Fruit fly (Drosophila melanogaster) whole organism, embryonic: ENCODE data around the gene CG31178.

Source experiments
- CG10321 ChIP-seq: fragments of 200-800 bp; sonication (Bioruptor generic); IDR thresholded peaks from 2 replicates; pipeline ENCODE4 v1.3.6; 2022; ENCODE audit warnings: missing biosample characterization, missing genetic modification characterization
- CG10565 ChIP-seq: fragments of 200-800 bp; sonication (Bioruptor generic); optimal IDR thresholded peaks from 3 replicates; lab custom pipeline; 2016; ENCODE audit warnings: missing biosample characterization, mild to moderate bottlenecking, missing genetic modification characterization
- CG11247 ChIP-seq: fragments of 200-800 bp; sonication (Bioruptor generic); IDR thresholded peaks from 2 replicates; pipeline ENCODE4 v1.3.6; 2022; ENCODE audit warnings: missing biosample characterization, missing genetic modification characterization
- CG12942 ChIP-seq: fragments of 200-800 bp; sonication (Bioruptor generic); optimal IDR thresholded peaks from 3 replicates; lab custom pipeline; 2016; ENCODE audit warnings: missing biosample characterization, missing genetic modification characterization
- CG13287 ChIP-seq: fragments of 200-800 bp; sonication (Bioruptor generic); IDR thresholded peaks from 2 replicates; pipeline ENCODE4 v1.3.6; 2022; ENCODE audit warnings: missing biosample characterization, missing genetic modification characterization; ENCODE audit not compliant: partially characterized antibody
- CG15269 ChIP-seq: fragments of 200-800 bp; sonication (Bioruptor generic); optimal IDR thresholded peaks from 2 replicates; lab custom pipeline; 2018; ENCODE audit warnings: missing biosample characterization, mild to moderate bottlenecking, missing genetic modification characterization, moderate library complexity
- CG15514 ChIP-seq: fragments of 200-800 bp; sonication (Bioruptor generic); optimal IDR thresholded peaks from 3 replicates; lab custom pipeline; 2017; ENCODE audit warnings: missing biosample characterization, missing genetic modification characterization, mild to moderate bottlenecking, moderate library complexity, missing genetic modification reagents
- CG17361 ChIP-seq: fragments of 200-800 bp; sonication (Bioruptor generic); IDR thresholded peaks from 3 replicates; pipeline ENCODE4 v1.3.6; 2022; ENCODE audit warnings: missing biosample characterization, missing genetic modification characterization
- CG1792 ChIP-seq: fragments of 200-800 bp; sonication (Bioruptor generic); optimal IDR thresholded peaks from 2 replicates; lab custom pipeline; 2016; ENCODE audit warnings: missing biosample characterization, missing genetic modification characterization
- CG18764 ChIP-seq: fragments of 200-800 bp; sonication (Bioruptor generic); optimal IDR thresholded peaks from 3 replicates; lab custom pipeline; 2016; ENCODE audit warnings: missing biosample characterization, missing genetic modification characterization
- CG2712 ChIP-seq: fragments of 200-800 bp; optimal IDR thresholded peaks from 3 replicates; lab custom pipeline; 2019; ENCODE audit warnings: missing biosample characterization, mild to moderate bottlenecking, missing genetic modification characterization, moderate library complexity
- CG2875 ChIP-seq: fragments of 200-800 bp; sonication (Bioruptor generic); optimal IDR thresholded peaks from 2 replicates; lab custom pipeline; 2017; ENCODE audit warnings: missing biosample characterization, mild to moderate bottlenecking, missing genetic modification characterization, missing genetic modification reagents
- CG31224 ChIP-seq: fragments of 200-800 bp; sonication (Bioruptor generic); IDR thresholded peaks from 2 replicates; pipeline ENCODE4 v1.3.6; 2022; ENCODE audit warnings: missing biosample characterization, missing genetic modification characterization
- CG34422 ChIP-seq: fragments of 200-800 bp; sonication (Bioruptor generic); IDR thresholded peaks from 3 replicates; pipeline ENCODE4 v1.3.6; 2022; ENCODE audit warnings: missing biosample characterization, missing genetic modification characterization
- CG3847 ChIP-seq: fragments of 200-800 bp; sonication (Bioruptor generic); IDR thresholded peaks from 2 replicates; pipeline ENCODE4 v1.3.6; 2022; ENCODE audit warnings: missing biosample characterization, missing genetic modification characterization
- CG4282 ChIP-seq: fragments of 200-800 bp; sonication (Bioruptor generic); optimal IDR thresholded peaks from 2 replicates; lab custom pipeline; 2016; ENCODE audit warnings: missing biosample characterization, missing genetic modification characterization
- CG6175 ChIP-seq: fragments of 200-800 bp; sonication (Bioruptor generic); IDR thresholded peaks from 3 replicates; pipeline ENCODE4 v1.3.6; 2022; ENCODE audit warnings: missing biosample characterization, missing genetic modification characterization
- CG6272 ChIP-seq: fragments of 200-800 bp; sonication (Bioruptor generic); IDR thresholded peaks from 2 replicates; pipeline ENCODE4 v1.3.6; 2022; ENCODE audit warnings: missing biosample characterization, missing genetic modification characterization
- CG6765 ChIP-seq: fragments of 200-800 bp; sonication (Bioruptor generic); optimal IDR thresholded peaks from 3 replicates; lab custom pipeline; 2017; ENCODE audit warnings: missing biosample characterization, mild to moderate bottlenecking, missing genetic modification characterization
- CG7786 ChIP-seq: fragments of 200-800 bp; sonication (Bioruptor generic); optimal IDR thresholded peaks from 2 replicates; lab custom pipeline; 2016; ENCODE audit warnings: missing biosample characterization, missing genetic modification characterization
- CG8478 ChIP-seq: fragments of >200 bp; optimal IDR thresholded peaks from 2 replicates; lab custom pipeline; 2018
- CG8765 ChIP-seq: fragments of 200-800 bp; sonication (Bioruptor generic); IDR thresholded peaks from 2 replicates; pipeline ENCODE4 v1.3.6; 2022; ENCODE audit warnings: missing biosample characterization, missing genetic modification characterization
- CoRest ChIP-seq: fragments of 200-800 bp; sonication (Bioruptor generic); optimal IDR thresholded peaks from 3 replicates; lab custom pipeline; 2018; ENCODE audit warnings: missing biosample characterization, mild to moderate bottlenecking, missing genetic modification characterization, moderate library complexity
- Dfd ChIP-seq, 2 experiments: fragments of >200 bp; optimal IDR thresholded peaks; 2 replicates each; lab custom pipeline; 2017; ENCODE audit warnings: missing biosample characterization in 2 of 2, missing genetic modification characterization in 2 of 2
- Dp ChIP-seq: fragments of 200-800 bp; sonication (Bioruptor generic); optimal IDR thresholded peaks from 2 replicates; lab custom pipeline; 2018; ENCODE audit warnings: missing biosample characterization, mild to moderate bottlenecking, missing genetic modification characterization, moderate library complexity
- Hmx ChIP-seq: fragments of 200-800 bp; sonication (Bioruptor generic); optimal IDR thresholded peaks from 2 replicates; lab custom pipeline; 2016; ENCODE audit warnings: missing biosample characterization, missing genetic modification characterization
- Mrtf ChIP-seq: fragments of 200-800 bp; sonication (Bioruptor generic); IDR thresholded peaks from 3 replicates; pipeline ENCODE4 v1.3.6; 2022; ENCODE audit warnings: missing biosample characterization, missing genetic modification characterization
- NfI ChIP-seq: fragments of 200-800 bp; sonication (Bioruptor generic); optimal IDR thresholded peaks from 3 replicates; lab custom pipeline; 2018; ENCODE audit warnings: missing biosample characterization, mild to moderate bottlenecking, missing genetic modification characterization, moderate library complexity
- Ptx1 ChIP-seq: fragments of 200-800 bp; sonication (Bioruptor generic); IDR thresholded peaks from 2 replicates; pipeline ENCODE4 v1.3.6; 2022; ENCODE audit warnings: missing biosample characterization, missing genetic modification characterization
- ap ChIP-seq: fragments of 200-800 bp; sonication (Bioruptor generic); IDR thresholded peaks from 2 replicates; pipeline ENCODE4 v1.3.6; 2022; ENCODE audit warnings: missing biosample characterization, missing genetic modification characterization
- ara ChIP-seq: fragments of 200-800 bp; sonication (Bioruptor generic); IDR thresholded peaks from 2 replicates; pipeline ENCODE4 v1.3.6; 2022; ENCODE audit warnings: missing biosample characterization, missing genetic modification characterization
- bbx ChIP-seq: fragments of 200-800 bp; sonication (Bioruptor generic); IDR thresholded peaks from 2 replicates; pipeline ENCODE4 v1.3.6; 2022; ENCODE audit warnings: missing biosample characterization, missing genetic modification characterization; ENCODE audit not compliant: partially characterized antibody
- cad ChIP-seq: fragments of >200 bp; optimal IDR thresholded peaks from 2 replicates; lab custom pipeline; 2017; ENCODE audit warnings: missing biosample characterization, missing genetic modification characterization
- dmrt11E ChIP-seq: fragments of 200-800 bp; sonication (Bioruptor generic); optimal IDR thresholded peaks from 3 replicates; lab custom pipeline; 2018; ENCODE audit warnings: missing biosample characterization, mild to moderate bottlenecking, missing genetic modification characterization, moderate library complexity
- hkb ChIP-seq, 2 experiments: fragments of 200-800 bp in 1 of 2; fragments of >200 bp in 1 of 2; sonication (Bioruptor generic) in 1 of 2; IDR thresholded peaks in 1 of 2; optimal IDR thresholded peaks in 1 of 2; 2 replicates each; pipeline versions ENCODE4 v1.3.6 to Lab custom; 2017 to 2022; ENCODE audit warnings: missing biosample characterization in 1 of 2, missing genetic modification characterization in 1 of 2
- inv ChIP-seq: fragments of 200-800 bp; sonication (Bioruptor generic); IDR thresholded peaks from 2 replicates; pipeline ENCODE4 v1.3.6; 2022; ENCODE audit warnings: missing biosample characterization, missing genetic modification characterization; ENCODE audit not compliant: partially characterized antibody
- kni ChIP-seq: fragments of 200-800 bp; sonication (Bioruptor generic); optimal IDR thresholded peaks from 3 replicates; lab custom pipeline; 2017; ENCODE audit warnings: mild to moderate bottlenecking, missing biosample characterization, missing genetic modification reagents, missing genetic modification characterization
- mirr ChIP-seq: fragments of 200-800 bp; sonication (Bioruptor generic); optimal IDR thresholded peaks from 3 replicates; lab custom pipeline; 2018; ENCODE audit warnings: missing biosample characterization, mild to moderate bottlenecking, missing genetic modification characterization
- mld ChIP-seq: fragments of 200-800 bp; sonication (Bioruptor generic); IDR thresholded peaks from 3 replicates; pipeline ENCODE4 v1.3.6; 2022; ENCODE audit warnings: missing biosample characterization, missing genetic modification characterization; ENCODE audit not compliant: partially characterized antibody
- pros ChIP-seq: fragments of 200-800 bp; sonication (Bioruptor generic); optimal IDR thresholded peaks from 3 replicates; lab custom pipeline; 2019; ENCODE audit warnings: missing biosample characterization, mild to moderate bottlenecking, missing genetic modification characterization, moderate library complexity
- pzg ChIP-seq: fragments of 200-800 bp; sonication (Bioruptor generic); optimal IDR thresholded peaks from 3 replicates; lab custom pipeline; 2018; ENCODE audit warnings: missing biosample characterization, mild to moderate bottlenecking, missing genetic modification characterization, moderate library complexity
- row ChIP-seq: fragments of 200-800 bp; sonication (Bioruptor generic); IDR thresholded peaks from 3 replicates; pipeline ENCODE4 v1.3.6; 2022; ENCODE audit warnings: missing biosample characterization, missing genetic modification characterization
- sima ChIP-seq: fragments of 200-800 bp; sonication (Bioruptor generic); optimal IDR thresholded peaks from 2 replicates; lab custom pipeline; 2016; ENCODE audit warnings: missing biosample characterization, missing genetic modification characterization
- slbo ChIP-seq: fragments of 200-800 bp; sonication (Bioruptor generic); IDR thresholded peaks from 2 replicates; pipeline ENCODE4 v1.3.6; 2022; ENCODE audit warnings: missing biosample characterization, missing genetic modification characterization
- sqz ChIP-seq: fragments of 200-800 bp; sonication (Bioruptor generic); optimal IDR thresholded peaks from 3 replicates; lab custom pipeline; 2018; ENCODE audit warnings: missing biosample characterization, mild to moderate bottlenecking, missing genetic modification characterization
- sug ChIP-seq: fragments of 200-800 bp; optimal IDR thresholded peaks from 2 replicates; lab custom pipeline; 2019; ENCODE audit warnings: missing biosample characterization, mild to moderate bottlenecking, missing genetic modification characterization, moderate library complexity
- tgo ChIP-seq: fragments of 200-800 bp; sonication (Bioruptor generic); IDR thresholded peaks from 3 replicates; pipeline ENCODE4 v1.3.6; 2022; ENCODE audit warnings: missing biosample characterization, missing genetic modification characterization
- wek ChIP-seq: fragments of 200-800 bp; sonication (Bioruptor generic); optimal IDR thresholded peaks from 3 replicates; lab custom pipeline; 2018; ENCODE audit warnings: missing biosample characterization, mild to moderate bottlenecking, missing genetic modification characterization, moderate library complexity

CG31178 gene

DNA sequence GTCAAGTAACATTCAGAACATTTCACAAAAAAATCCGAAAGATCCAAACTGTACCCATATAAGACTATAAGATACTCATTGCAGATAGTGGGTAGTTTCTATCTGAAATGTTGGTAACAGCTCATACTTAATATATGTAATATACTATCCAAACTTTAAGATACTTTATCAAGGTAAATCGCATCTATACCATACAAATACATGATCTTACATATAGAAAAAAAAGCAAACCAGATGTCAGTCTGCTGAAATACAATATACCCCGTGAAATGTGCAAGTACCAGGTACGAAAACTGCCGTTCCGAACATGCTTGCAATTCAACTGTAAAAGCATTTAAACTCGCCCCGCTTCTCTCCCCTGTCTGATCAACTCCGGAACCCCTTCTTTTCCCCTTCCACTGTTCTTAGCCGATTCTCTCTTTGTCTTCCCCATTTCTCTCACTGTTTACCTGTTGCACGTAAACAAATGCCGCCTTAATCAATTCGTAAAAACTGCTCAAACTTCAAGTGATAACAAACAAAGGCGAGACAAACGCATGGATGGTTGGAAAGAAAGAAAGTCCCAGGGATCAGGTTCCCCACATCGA lies 46.0 kb upstream of the CG31178 start (continued):
- TF ChIP-seq CoRest (no peak), pros (GFP tag; lab: Kevin White, UChicago) (peak; percentile 43), CG2712 (tag; lab: Kevin White, UChicago) (peak; percentile 34), row (GFP tag; lab: Robert Waterston, UW) (peak; percentile 54; the same call in 2 of the 3 replicates), CG6175 (no peak), sima (GFP tag; lab: Kevin White, UChicago) (no peak)

DNA sequence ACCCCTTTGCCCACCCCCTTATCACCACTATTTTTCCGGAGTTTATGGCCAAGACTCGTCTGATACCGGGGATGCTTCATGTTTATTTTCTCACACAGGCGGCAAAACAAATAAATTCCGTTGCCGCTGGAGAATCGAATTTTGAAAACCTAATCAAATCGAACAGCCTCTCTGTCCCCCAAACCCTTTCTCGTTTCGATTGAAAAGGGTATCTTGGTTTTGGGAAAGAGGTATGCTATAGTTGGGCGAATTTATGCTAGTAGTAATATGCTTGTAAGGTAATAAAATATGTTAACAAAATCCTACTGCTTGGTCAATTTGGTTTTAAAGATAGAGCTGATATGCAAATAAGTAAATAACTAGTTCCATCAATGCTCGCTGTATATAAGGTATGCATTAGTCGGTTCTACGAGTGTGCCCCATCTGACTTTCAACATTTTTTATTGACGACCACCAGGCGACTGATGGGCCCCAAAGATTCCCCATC lies 45.5 kb upstream of the CG31178 start:
- TF ChIP-seq tgo (GFP tag; lab: Robert Waterston, UW) (peak; percentile 70), sqz (GFP tag; lab: Kevin White, UChicago) (peak; percentile 50), CG31224 (GFP tag; lab: Robert Waterston, UW) (peak; percentile 24; the same call in 1 of the 2 replicates), CG8765 (GFP tag; lab: Robert Waterston, UW) (peak; percentile 38; the same call in 1 of the 2 replicates), Dp (GFP tag; lab: Kevin White, UChicago) (no peak), CG34422 (GFP tag; lab: Robert Waterston, UW) (peak; percentile 66; the same call in 2 of the 3 replicates), CG11247 (GFP tag; lab: Robert Waterston, UW) (peak; percentile 48), cad (GFP tag; lab: Kevin White, UChicago) (no peak), dmrt11E (tag; lab: Kevin White, UChicago) (peak; percentile 95), Hmx (GFP tag; lab: Kevin White, UChicago) (no peak), CG2875 (GFP tag; lab: Kevin White, UChicago) (peak; percentile 71), CG10565 (GFP tag; lab: Kevin White, UChicago) (peak; percentile 37), CG4282 (GFP tag; lab: Kevin White, UChicago) (peak; percentile 52), CG8478 (lab: Kevin White, UChicago) (no peak), CG17361 (peak; percentile 66), CG15514 (GFP tag; lab: Kevin White, UChicago) (no peak), hkb (optimal IDR thresholded peaks at IDR 0.05; lab: Kevin White, UChicago) (no peak), hkb (GFP tag; IDR thresholded peaks at IDR 0.05; lab: Robert Waterston, UW) (peak; percentile 67), wek (GFP tag; lab: Kevin White, UChicago) (no peak), pzg (GFP tag; lab: Kevin White, UChicago) (no peak), CG18764 (GFP tag; lab: Kevin White, UChicago) (peak; percentile 33), Dfd (GFP tag; optimal IDR thresholded peaks at IDR 0.05; lab: Kevin White, UChicago) (no peak), CG1792 (GFP tag; lab: Kevin White, UChicago) (peak; percentile 46), NfI (GFP tag; lab: Kevin White, UChicago) (peak; percentile 28), inv (GFP tag; lab: Robert Waterston, UW) (no peak), CG6272 (peak; percentile 72), CG15269 (tag; lab: Kevin White, UChicago) (peak; percentile 44), mld (GFP tag; lab: Robert Waterston, UW) (peak; percentile 54; the same call in 1 of the 3 replicates), CG13287 (GFP tag; lab: Robert Waterston, UW) (no peak), ap (peak; percentile 51; the same call in 1 of the 2 replicates), CG3847 (peak; percentile 63), sug (tag; lab: Kevin White, UChicago) (no peak), Mrtf (GFP tag; lab: Robert Waterston, UW) (peak; percentile 74; the same call in 2 of the 3 replicates), bbx (GFP tag; lab: Robert Waterston, UW) (peak; percentile 18; the same call in 1 of the 2 replicates), CG12942 (GFP tag; lab: Kevin White, UChicago) (peak; percentile 58), slbo (GFP tag; lab: Robert Waterston, UW) (peak; percentile 32; the same call in 1 of the 2 replicates), Ptx1 (GFP tag; lab: Robert Waterston, UW) (peak; percentile 82), CG6765 (GFP tag; lab: Kevin White, UChicago) (no peak), CG7786 (GFP tag; lab: Kevin White, UChicago) (peak; percentile 79), CG10321 (GFP tag; lab: Robert Waterston, UW) (no peak), mirr (GFP tag; lab: Kevin White, UChicago) (no peak), ara (GFP tag; lab: Robert Waterston, UW) (peak; percentile 84), kni (peak; percentile 87)
